Worm (Caenorhabditis elegans) whole organism, mixed stage, embryonic: ENCODE measurements around the gene H17B01.5.

Source experiments
- M03D4.4 ChIP-seq: sonication (generic microtip); optimal IDR thresholded peaks from 2 replicates; lab custom pipeline; 2017; ENCODE audit warnings: mild to moderate bottlenecking, missing genetic modification characterization, missing compliant biosample characterization
- bed-3 ChIP-seq: fragments of 200-800 bp; sonication (Bioruptor generic); optimal IDR thresholded peaks from 3 replicates; lab custom pipeline; 2018; ENCODE audit warnings: mild to moderate bottlenecking, missing genetic modification characterization, moderate library complexity, missing compliant biosample characterization
- blmp-1 ChIP-seq: fragments of 150-350 bp; optimal IDR thresholded peaks from 2 replicates; lab custom pipeline; 2014; ENCODE audit warnings: missing biosample characterization, missing genetic modification characterization
- ceh-39 ChIP-seq: fragments of 150-350 bp; optimal IDR thresholded peaks from 2 replicates; lab custom pipeline; 2014; ENCODE audit warnings: missing biosample characterization, missing genetic modification characterization
- ceh-43 ChIP-seq: fragments of 200-800 bp; sonication (Bioruptor generic); optimal IDR thresholded peaks from 2 replicates; lab custom pipeline; 2018; ENCODE audit warnings: mild to moderate bottlenecking, missing genetic modification characterization, moderate library complexity, missing compliant biosample characterization
- ceh-83 ChIP-seq: fragments of 200-800 bp; sonication (Bioruptor generic); optimal IDR thresholded peaks from 2 replicates; lab custom pipeline; 2018; ENCODE audit warnings: mild to moderate bottlenecking, missing genetic modification characterization, missing compliant biosample characterization
- ces-1 ChIP-seq: fragments of 150-350 bp; optimal IDR thresholded peaks from 2 replicates; lab custom pipeline; 2014; ENCODE audit warnings: missing biosample characterization, missing genetic modification reagents, missing genetic modification characterization
- cnd-1 ChIP-seq: fragments of 200-800 bp; sonication (Bioruptor generic); optimal IDR thresholded peaks from 2 replicates; lab custom pipeline; 2018; ENCODE audit warnings: mild to moderate bottlenecking, missing genetic modification characterization, missing compliant biosample characterization
- drap-1 ChIP-seq: fragments of 200-800 bp; sonication (Bioruptor generic); optimal IDR thresholded peaks from 3 replicates; lab custom pipeline; 2018; ENCODE audit warnings: mild to moderate bottlenecking, missing genetic modification characterization, missing compliant biosample characterization
- elt-1 ChIP-seq: sonication (generic microtip); optimal IDR thresholded peaks from 2 replicates; lab custom pipeline; 2017; ENCODE audit warnings: missing genetic modification characterization, mild to moderate bottlenecking, missing compliant biosample characterization, antibody characterized with exemption, moderate library complexity, borderline replicate concordance; ENCODE audit not compliant: insufficient read depth
- elt-3 ChIP-seq: fragments of 150-350 bp; optimal IDR thresholded peaks from 2 replicates; lab custom pipeline; 2014; ENCODE audit warnings: missing biosample characterization, missing genetic modification characterization
- ham-2 ChIP-seq: fragments of 200-800 bp; sonication (Bioruptor generic); optimal IDR thresholded peaks from 2 replicates; lab custom pipeline; 2018; ENCODE audit warnings: mild to moderate bottlenecking, missing genetic modification characterization, missing compliant biosample characterization
- hlh-1 ChIP-seq: fragments of 150-350 bp; optimal IDR thresholded peaks from 2 replicates; lab custom pipeline; 2014; ENCODE audit warnings: missing biosample characterization, missing genetic modification reagents, missing genetic modification characterization
- lin-13 ChIP-seq: fragments of 150-350 bp; optimal IDR thresholded peaks from 2 replicates; lab custom pipeline; 2014; ENCODE audit warnings: missing biosample characterization, missing genetic modification characterization
- lsy-2 ChIP-seq: fragments of 150-350 bp; optimal IDR thresholded peaks from 2 replicates; lab custom pipeline; 2014; ENCODE audit warnings: missing biosample characterization, missing genetic modification characterization
- mab-5 ChIP-seq: fragments of 150-350 bp; optimal IDR thresholded peaks from 2 replicates; lab custom pipeline; 2014; ENCODE audit warnings: missing biosample characterization, missing genetic modification characterization
- mep-1 ChIP-seq: fragments of 150-350 bp; optimal IDR thresholded peaks from 2 replicates; lab custom pipeline; 2017; ENCODE audit warnings: missing biosample characterization, missing genetic modification reagents, missing genetic modification characterization, inconsistent platforms
- mls-2 ChIP-seq: sonication (generic microtip); optimal IDR thresholded peaks from 2 replicates; lab custom pipeline; 2016; ENCODE audit warnings: mild to moderate bottlenecking, missing genetic modification characterization, moderate library complexity, missing compliant biosample characterization
- nhr-12 ChIP-seq: fragments of 150-350 bp; optimal IDR thresholded peaks from 2 replicates; lab custom pipeline; 2014; ENCODE audit warnings: missing biosample characterization, missing genetic modification characterization
- nhr-2 ChIP-seq: fragments of 150-350 bp; optimal IDR thresholded peaks from 2 replicates; lab custom pipeline; 2014; ENCODE audit warnings: missing biosample characterization, missing genetic modification characterization
- nhr-237 ChIP-seq: fragments of 150-350 bp; optimal IDR thresholded peaks from 2 replicates; lab custom pipeline; 2014; ENCODE audit warnings: missing biosample characterization, missing genetic modification characterization
- nhr-28 ChIP-seq: fragments of 150-350 bp; optimal IDR thresholded peaks from 2 replicates; lab custom pipeline; 2014; ENCODE audit warnings: missing biosample characterization, missing genetic modification characterization
- pha-4 ChIP-seq: fragments of 150-350 bp; optimal IDR thresholded peaks from 2 replicates; lab custom pipeline; 2018; ENCODE audit warnings: missing biosample characterization, missing genetic modification reagents, missing genetic modification characterization
- sem-2 ChIP-seq: fragments of 200-800 bp; sonication (Bioruptor generic); optimal IDR thresholded peaks from 2 replicates; lab custom pipeline; 2018; ENCODE audit warnings: mild to moderate bottlenecking, missing genetic modification characterization, missing compliant biosample characterization
- snpc-4 ChIP-seq: fragments of 150-350 bp; optimal IDR thresholded peaks from 2 replicates; lab custom pipeline; 2014; ENCODE audit warnings: missing biosample characterization, missing genetic modification characterization
- sptf-1 ChIP-seq: sonication (generic microtip); optimal IDR thresholded peaks from 2 replicates; lab custom pipeline; 2017; ENCODE audit warnings: mild to moderate bottlenecking, missing genetic modification characterization, moderate library complexity, missing compliant biosample characterization
- tbx-8 ChIP-seq: fragments of 200-800 bp; sonication (Bioruptor generic); optimal IDR thresholded peaks from 2 replicates; lab custom pipeline; 2018; ENCODE audit warnings: mild to moderate bottlenecking, missing genetic modification characterization, moderate library complexity, missing compliant biosample characterization
- unc-62 ChIP-seq: fragments of 150-350 bp; optimal IDR thresholded peaks from 2 replicates; lab custom pipeline; 2014; ENCODE audit warnings: missing biosample characterization, missing genetic modification reagents, missing genetic modification characterization
- zip-8 ChIP-seq: fragments of 150-350 bp; optimal IDR thresholded peaks from 2 replicates; lab custom pipeline; 2014; ENCODE audit warnings: missing biosample characterization, missing genetic modification characterization
- ztf-11 ChIP-seq: fragments of 150-350 bp; optimal IDR thresholded peaks from 2 replicates; lab custom pipeline; 2014; ENCODE audit warnings: missing biosample characterization, missing genetic modification characterization

Gene H17B01.5

DNA sequence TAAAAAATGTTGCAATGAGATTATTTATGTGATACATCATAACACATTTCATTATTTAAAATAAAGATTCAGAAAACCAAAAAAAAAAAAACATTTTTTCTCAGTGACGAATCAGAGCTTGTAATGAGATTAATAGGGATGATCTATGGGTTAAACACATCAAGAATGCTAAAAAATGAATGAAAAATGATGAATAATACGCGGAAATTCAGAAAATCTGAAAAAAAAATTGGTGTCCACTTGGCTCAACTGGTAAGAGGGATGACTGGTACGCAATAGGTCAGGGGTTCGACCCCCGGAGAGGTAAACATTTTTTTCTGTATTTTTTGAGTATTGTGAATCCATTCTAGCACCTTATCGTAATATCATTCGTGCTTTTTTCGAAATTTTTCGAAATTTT lies 5.1 kb upstream of the H17B01.5 start:
- no peak for TF ChIP-seq ham-2 (GFP tag; lab: Kevin White, UChicago)
- no peak for TF ChIP-seq elt-1 (tag; lab: Kevin White, UChicago)
- TF ChIP-seq ces-1 (GFP tag; lab: Kevin White, UChicago): no peak
- no peak for TF ChIP-seq hlh-1
- TF ChIP-seq nhr-12 (tag; lab: Kevin White, UChicago): no peak
- no peak for TF ChIP-seq cnd-1 (tag; lab: Kevin White, UChicago)
- TF ChIP-seq blmp-1: no peak
- TF ChIP-seq mls-2: no peak
- TF ChIP-seq nhr-2 (tag; lab: Kevin White, UChicago): no peak
- TF ChIP-seq sem-2 (GFP tag; lab: Kevin White, UChicago): no peak
- TF ChIP-seq tbx-8 (GFP tag; lab: Kevin White, UChicago): no peak
- no peak for TF ChIP-seq lin-13 (tag; lab: Kevin White, UChicago)
- no peak for TF ChIP-seq M03D4.4 (tag; lab: Kevin White, UChicago)
- no peak for TF ChIP-seq sptf-1 (tag; lab: Kevin White, UChicago)
- no peak for TF ChIP-seq snpc-4 (tag; lab: Kevin White, UChicago)
- no peak for TF ChIP-seq lsy-2
- TF ChIP-seq pha-4 (tag; lab: Kevin White, UChicago): no peak
- no peak for TF ChIP-seq mep-1 (tag; lab: Kevin White, UChicago)
- no peak for TF ChIP-seq nhr-28
- no peak for TF ChIP-seq mab-5

DNA sequence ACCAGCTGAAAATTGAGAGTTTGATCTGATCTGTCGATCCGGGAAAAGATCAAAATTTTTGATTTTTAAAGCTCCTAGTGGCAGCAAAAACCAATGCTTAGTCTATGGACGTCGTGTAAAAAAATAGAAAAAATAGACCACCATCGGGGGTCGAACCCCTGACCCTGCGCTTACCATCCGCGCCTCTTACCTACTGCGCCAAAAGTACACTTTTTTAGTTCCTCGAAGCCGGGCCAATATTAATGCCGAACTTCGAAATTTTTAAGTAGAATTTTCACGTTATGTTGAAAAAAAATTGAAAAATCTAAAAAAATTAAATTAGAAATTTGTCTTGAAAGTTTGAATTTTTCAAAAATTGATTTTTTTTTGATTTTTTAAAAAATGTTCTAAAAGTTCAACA lies 4.6 kb upstream of the H17B01.5 start:
- TF ChIP-seq bed-3 (GFP tag; lab: Kevin White, UChicago) (no peak), ham-2 (GFP tag; lab: Kevin White, UChicago) (no peak), cnd-1 (tag; lab: Kevin White, UChicago) (no peak), hlh-1 (no peak), lsy-2 (no peak)
- TF ChIP-seq, all 35 proteins: peak for 0

DNA sequence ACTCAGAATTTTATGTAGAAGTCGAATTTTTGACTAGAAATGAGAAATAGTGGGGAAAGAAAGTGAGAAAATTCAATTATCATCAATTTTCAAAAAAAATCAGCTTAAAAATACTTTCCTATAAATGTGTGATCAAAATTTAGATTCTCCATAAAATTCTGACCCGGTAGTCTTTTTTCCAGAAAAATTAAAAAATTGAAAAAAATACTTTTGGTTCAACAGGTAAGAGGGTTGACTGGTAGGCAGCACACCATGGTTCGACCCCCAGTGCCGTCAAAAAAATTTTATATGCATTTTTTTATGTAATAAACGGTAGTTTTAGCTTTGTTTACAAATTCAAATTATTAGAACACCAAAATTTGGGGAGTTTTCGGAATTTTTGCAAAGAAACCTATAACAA lies 3.9 kb upstream of the H17B01.5 start:
- TF ChIP-seq nhr-12 (tag; lab: Kevin White, UChicago) (no peak), unc-62 (GFP tag; lab: Kevin White, UChicago) (no peak), bed-3 (GFP tag; lab: Kevin White, UChicago) (no peak), ztf-11 (tag; lab: Kevin White, UChicago) (no peak), pha-4 (tag; lab: Kevin White, UChicago) (no peak), nhr-237 (tag; lab: Kevin White, UChicago) (no peak), snpc-4 (tag; lab: Kevin White, UChicago) (no peak), elt-3 (tag; lab: Kevin White, UChicago) (no peak), lsy-2 (no peak), sptf-1 (tag; lab: Kevin White, UChicago) (no peak), ceh-43 (no peak), mep-1 (tag; lab: Kevin White, UChicago) (no peak), tbx-8 (GFP tag; lab: Kevin White, UChicago) (no peak), ceh-39 (tag; lab: Kevin White, UChicago) (no peak), sem-2 (GFP tag; lab: Kevin White, UChicago) (no peak), nhr-2 (tag; lab: Kevin White, UChicago) (no peak), ceh-83 (GFP tag; lab: Kevin White, UChicago) (no peak), mls-2 (no peak), elt-1 (tag; lab: Kevin White, UChicago) (no peak), nhr-28 (no peak)

DNA sequence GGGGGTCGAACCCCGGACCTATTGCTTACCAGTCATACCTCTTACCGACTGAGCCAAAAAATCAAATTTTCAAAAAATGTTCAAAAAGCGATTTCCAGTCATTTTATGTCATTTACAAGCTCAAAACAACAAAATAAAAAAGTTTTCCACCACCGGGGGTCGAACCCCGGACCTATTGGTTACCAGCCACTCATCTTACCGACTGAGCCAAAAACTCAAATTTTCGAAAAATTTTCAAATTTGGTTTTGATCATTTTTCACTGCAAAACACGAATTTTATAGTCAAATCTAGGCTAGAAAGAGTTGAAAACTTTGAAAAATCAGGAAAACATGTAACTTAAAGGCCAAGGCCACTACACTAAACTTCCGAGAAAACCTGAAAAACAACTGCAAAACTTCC lies 2.6 kb upstream of the H17B01.5 start:
- TF ChIP-seq mls-2: no peak
- no peak for TF ChIP-seq elt-1 (tag; lab: Kevin White, UChicago)
- no peak for TF ChIP-seq pha-4 (tag; lab: Kevin White, UChicago)
- no peak for TF ChIP-seq hlh-1
- TF ChIP-seq ceh-83 (GFP tag; lab: Kevin White, UChicago): no peak
- TF ChIP-seq sptf-1 (tag; lab: Kevin White, UChicago): no peak
- TF ChIP-seq drap-1 (GFP tag; lab: Kevin White, UChicago): no peak
- no peak for TF ChIP-seq tbx-8 (GFP tag; lab: Kevin White, UChicago)
- no peak for TF ChIP-seq M03D4.4 (tag; lab: Kevin White, UChicago)
- TF ChIP-seq ceh-39 (tag; lab: Kevin White, UChicago): no peak
- TF ChIP-seq ham-2 (GFP tag; lab: Kevin White, UChicago): no peak
- TF ChIP-seq, all 35 proteins: peak for 0

DNA sequence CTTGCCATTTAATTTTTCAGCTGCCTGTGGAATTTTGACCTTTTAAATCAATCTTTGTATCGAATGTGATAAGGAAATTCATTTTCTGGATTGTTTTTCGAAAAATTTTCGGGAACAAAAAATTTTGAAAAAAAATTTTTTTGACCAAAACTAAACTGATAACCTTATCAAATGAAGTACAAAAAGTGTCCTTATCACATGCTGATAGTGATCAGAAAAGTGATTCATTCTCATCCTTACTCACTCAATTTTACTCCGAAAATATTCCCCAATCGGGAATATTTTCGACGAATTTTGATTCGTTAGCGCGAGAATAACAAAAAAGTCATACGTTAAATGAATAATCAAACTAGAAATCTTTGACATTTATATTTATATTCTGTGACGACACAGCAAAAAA lies 1.9 kb upstream of the H17B01.5 start:
- TF ChIP-seq mls-2 (no peak), sptf-1 (tag; lab: Kevin White, UChicago) (no peak), cnd-1 (tag; lab: Kevin White, UChicago) (no peak), zip-8 (tag; lab: Kevin White, UChicago) (no peak), mep-1 (tag; lab: Kevin White, UChicago) (no peak), elt-3 (tag; lab: Kevin White, UChicago) (no peak), hlh-1 (no peak), mab-5 (no peak), elt-1 (tag; lab: Kevin White, UChicago) (no peak), ces-1 (GFP tag; lab: Kevin White, UChicago) (no peak), snpc-4 (tag; lab: Kevin White, UChicago) (no peak)
